Worm (Caenorhabditis elegans) whole organism, L2 larva: ENCODE data around the gene pqn-57.
A peak's percentile ranks its signal among the peaks of the same experiment; 100 is the strongest.
"Not testable (repeated sequence)": the region's sequence is repeated elsewhere in the genome, so short reads cannot be mapped to it uniquely, and the experiment has no call there.

Experiments
- C34F6.9 ChIP-seq: fragments of 150-350 bp; optimal IDR thresholded peaks from 2 replicates; lab custom pipeline; 2014; ENCODE audit warnings: missing biosample characterization, missing genetic modification characterization
- F13H6.1 ChIP-seq: sonication (generic microtip); optimal IDR thresholded peaks from 2 replicates; lab custom pipeline; 2016; ENCODE audit warnings: missing genetic modification characterization, missing compliant biosample characterization
- R02D3.7 ChIP-seq: fragments of 150-350 bp; optimal IDR thresholded peaks from 2 replicates; lab custom pipeline; 2014; ENCODE audit warnings: missing biosample characterization, missing genetic modification characterization
- Y55F3AM.14 ChIP-seq: fragments of 200-800 bp; sonication (Bioruptor generic); optimal IDR thresholded peaks from 2 replicates; lab custom pipeline; 2018; ENCODE audit warnings: mild to moderate bottlenecking, missing genetic modification characterization, missing compliant biosample characterization
- ZK546.5 ChIP-seq: sonication (generic microtip); optimal IDR thresholded peaks from 2 replicates; lab custom pipeline; 2017; ENCODE audit warnings: missing biosample characterization, missing genetic modification characterization
- alr-1 ChIP-seq: fragments of 150-350 bp; optimal IDR thresholded peaks from 2 replicates; lab custom pipeline; 2014; ENCODE audit warnings: missing biosample characterization, missing genetic modification characterization
- ama-1 ChIP-seq: fragments of 150-350 bp; optimal IDR thresholded peaks from 2 replicates; lab custom pipeline; 2018; ENCODE audit warnings: inconsistent platforms
- blmp-1 ChIP-seq: sonication (generic microtip); optimal IDR thresholded peaks from 2 replicates; lab custom pipeline; 2017; ENCODE audit warnings: missing genetic modification characterization, mild to moderate bottlenecking, missing compliant biosample characterization, antibody characterized with exemption, moderate library complexity; ENCODE audit not compliant: insufficient read depth
- ceh-16 ChIP-seq: fragments of 150-350 bp; optimal IDR thresholded peaks from 2 replicates; lab custom pipeline; 2014; ENCODE audit warnings: missing biosample characterization, missing genetic modification characterization
- crh-2 ChIP-seq: sonication (generic microtip); optimal IDR thresholded peaks from 2 replicates; lab custom pipeline; 2017; ENCODE audit warnings: missing biosample characterization, missing genetic modification characterization
- egl-27 ChIP-seq: sonication (generic microtip); optimal IDR thresholded peaks from 3 replicates; lab custom pipeline; 2017; ENCODE audit warnings: missing biosample characterization, missing genetic modification reagents, missing genetic modification characterization
- elt-1 ChIP-seq: fragments of 150-350 bp; optimal IDR thresholded peaks from 2 replicates; lab custom pipeline; 2014; ENCODE audit warnings: missing biosample characterization, missing genetic modification characterization
- elt-3 ChIP-seq: sonication (generic microtip); optimal IDR thresholded peaks from 2 replicates; lab custom pipeline; 2017; ENCODE audit warnings: missing biosample characterization, missing genetic modification characterization
- fos-1 ChIP-seq: fragments of 150-350 bp; optimal IDR thresholded peaks from 2 replicates; lab custom pipeline; 2014; ENCODE audit warnings: missing biosample characterization, missing genetic modification characterization
- gmeb-1 ChIP-seq: fragments of 150-350 bp; optimal IDR thresholded peaks from 2 replicates; lab custom pipeline; 2014; ENCODE audit warnings: missing biosample characterization, missing genetic modification characterization
- lin-11 ChIP-seq: fragments of 150-350 bp; sonication (generic microtip); optimal IDR thresholded peaks from 2 replicates; lab custom pipeline; 2014; ENCODE audit warnings: missing biosample characterization, missing genetic modification characterization, inconsistent platforms, mixed read lengths
- lin-13 ChIP-seq: fragments of 150-350 bp; optimal IDR thresholded peaks from 2 replicates; lab custom pipeline; 2014; ENCODE audit warnings: missing biosample characterization, missing genetic modification reagents, missing genetic modification characterization
- lsy-2 ChIP-seq, 2 experiments: fragments of 150-350 bp in 1 of 2; sonication (generic microtip) in 1 of 2; optimal IDR thresholded peaks; 2 replicates each; lab custom pipeline; 2014 to 2017; ENCODE audit warnings: missing biosample characterization in 2 of 2, missing genetic modification characterization in 2 of 2
- mab-5 ChIP-seq: fragments of 150-350 bp; optimal IDR thresholded peaks from 2 replicates; lab custom pipeline; 2014; ENCODE audit warnings: missing biosample characterization, missing genetic modification characterization
- mbf-1 ChIP-seq: sonication (generic microtip); optimal IDR thresholded peaks from 2 replicates; lab custom pipeline; 2017; ENCODE audit warnings: missing biosample characterization, missing genetic modification characterization
- mdl-1 ChIP-seq, 2 experiments: fragments of 150-350 bp in 1 of 2; sonication (generic microtip) in 1 of 2; optimal IDR thresholded peaks; 2 replicates each; lab custom pipeline; 2017; ENCODE audit warnings: missing biosample characterization in 2 of 2, missing genetic modification characterization in 2 of 2
- nhr-10 ChIP-seq: sonication (generic microtip); optimal IDR thresholded peaks from 2 replicates; lab custom pipeline; 2017; ENCODE audit warnings: missing biosample characterization, missing genetic modification characterization
- nhr-11 ChIP-seq: fragments of 150-350 bp; optimal IDR thresholded peaks from 2 replicates; lab custom pipeline; 2014; ENCODE audit warnings: missing biosample characterization, missing genetic modification characterization
- nhr-12 ChIP-seq: fragments of 150-350 bp; optimal IDR thresholded peaks from 2 replicates; lab custom pipeline; 2014; ENCODE audit warnings: missing biosample characterization, missing genetic modification characterization
- nhr-129 ChIP-seq: fragments of 150-350 bp; optimal IDR thresholded peaks from 2 replicates; lab custom pipeline; 2014; ENCODE audit warnings: missing biosample characterization, missing genetic modification characterization
- nhr-21 ChIP-seq: fragments of 150-350 bp; optimal IDR thresholded peaks from 2 replicates; lab custom pipeline; 2014; ENCODE audit warnings: missing biosample characterization, missing genetic modification characterization
- nhr-23 ChIP-seq: fragments of 150-350 bp; optimal IDR thresholded peaks from 2 replicates; lab custom pipeline; 2014; ENCODE audit warnings: missing biosample characterization, missing genetic modification reagents, missing genetic modification characterization
- nhr-237 ChIP-seq: fragments of 150-350 bp; optimal IDR thresholded peaks from 2 replicates; lab custom pipeline; 2014; ENCODE audit warnings: missing biosample characterization, missing genetic modification characterization
- nhr-6 ChIP-seq: fragments of 150-350 bp; optimal IDR thresholded peaks from 2 replicates; lab custom pipeline; 2014; ENCODE audit warnings: missing biosample characterization, missing genetic modification characterization
- nhr-77 ChIP-seq: fragments of 150-350 bp; optimal IDR thresholded peaks from 2 replicates; lab custom pipeline; 2014; ENCODE audit warnings: missing biosample characterization, missing genetic modification characterization
- peb-1 ChIP-seq: fragments of 150-350 bp; optimal IDR thresholded peaks from 2 replicates; lab custom pipeline; 2014; ENCODE audit warnings: missing biosample characterization, missing genetic modification characterization
- sem-4 ChIP-seq: fragments of 150-350 bp; optimal IDR thresholded peaks from 2 replicates; lab custom pipeline; 2014; ENCODE audit warnings: missing biosample characterization, missing genetic modification reagents, missing genetic modification characterization
- sma-9 ChIP-seq, 2 experiments: fragments of 150-350 bp in 1 of 2; sonication (generic microtip) in 1 of 2; optimal IDR thresholded peaks; 2 replicates each; lab custom pipeline; 2014 to 2016; ENCODE audit warnings: missing genetic modification characterization in 2 of 2, mild to moderate bottlenecking in 1 of 2, missing biosample characterization in 1 of 2, missing compliant biosample characterization in 1 of 2, missing genetic modification reagents in 1 of 2, moderate library complexity in 1 of 2
- snpc-4 ChIP-seq: fragments of 150-350 bp; optimal IDR thresholded peaks from 2 replicates; lab custom pipeline; 2014; ENCODE audit warnings: missing biosample characterization, missing genetic modification characterization
- unc-55 ChIP-seq: fragments of 150-350 bp; sonication (generic microtip); optimal IDR thresholded peaks from 3 replicates; lab custom pipeline; 2014; ENCODE audit warnings: missing biosample characterization, missing genetic modification reagents, missing genetic modification characterization
- unc-62 ChIP-seq: fragments of 150-350 bp; optimal IDR thresholded peaks from 2 replicates; lab custom pipeline; 2014; ENCODE audit warnings: missing biosample characterization, missing genetic modification reagents, missing genetic modification characterization
- ztf-1 ChIP-seq: fragments of 200-800 bp; sonication (Bioruptor generic); conservative IDR thresholded peaks from 2 replicates; pipeline ENCODE4 v1.3.6; 2022; ENCODE audit warnings: missing genetic modification characterization, missing compliant biosample characterization
- ztf-11 ChIP-seq: sonication (generic microtip); optimal IDR thresholded peaks from 2 replicates; lab custom pipeline; 2017; ENCODE audit warnings: missing biosample characterization, missing genetic modification characterization
- ztf-4 ChIP-seq: fragments of 150-350 bp; optimal IDR thresholded peaks from 2 replicates; lab custom pipeline; 2014; ENCODE audit warnings: missing biosample characterization, missing genetic modification characterization

pqn-57 gene

DNA sequence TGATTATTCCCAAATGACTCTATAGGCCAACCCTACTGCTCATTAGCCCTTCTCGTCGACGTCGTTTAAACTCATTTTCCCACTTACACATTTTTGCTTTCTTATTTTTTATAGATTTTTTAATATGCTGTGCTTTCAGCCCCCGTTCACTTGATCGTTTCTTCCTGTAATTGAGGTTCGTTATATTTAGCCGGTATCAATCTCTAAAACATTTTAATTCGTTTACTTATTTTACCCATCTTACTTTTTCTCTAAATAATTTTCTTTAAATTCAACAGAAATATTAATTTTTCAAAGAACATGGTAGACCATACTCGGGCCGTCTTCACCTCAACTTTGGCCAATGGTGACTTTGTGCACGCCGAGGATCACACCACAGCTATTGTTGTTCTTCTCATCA, 20.9 kb upstream of the pqn-57 start, which contains the start of gene F55E10.1:
F55E10.1 (plus strand) TSS at position 301 of the 400 bp plus-strand sequence.
- no peak for TF ChIP-seq mab-5
- TF ChIP-seq elt-1 (tag; lab: Kevin White, UChicago): no peak
- no peak for TF ChIP-seq nhr-6 (tag; lab: Kevin White, UChicago)
- no peak for TF ChIP-seq fos-1
- TF ChIP-seq F13H6.1: no peak
- no peak for TF ChIP-seq snpc-4
- TF ChIP-seq R02D3.7 (tag; lab: Kevin White, UChicago): no peak
- TF ChIP-seq lin-11 (tag; lab: Kevin White, UChicago): no peak
- TF ChIP-seq unc-55 (GFP tag; lab: Kevin White, UChicago): no peak
- TF ChIP-seq nhr-12: no peak

ce11 chrX:8340393-8340792, 19.6 kb upstream of the pqn-57 start, which contains the start of gene F55E10.2:
F55E10.2 (plus strand) TSS chrX:8340693.
- TF ChIP-seq elt-3: no peak
- no peak for TF ChIP-seq crh-2 (tag; lab: Kevin White, UChicago)
- no peak for TF ChIP-seq alr-1 (tag; lab: Kevin White, UChicago)
- TF ChIP-seq ZK546.5 (tag; lab: Kevin White, UChicago): no peak
- TF ChIP-seq nhr-10 (tag; lab: Kevin White, UChicago): no peak
- TF ChIP-seq nhr-129 (tag; lab: Kevin White, UChicago): no peak
- no peak for TF ChIP-seq Y55F3AM.14
- no peak for TF ChIP-seq elt-1 (tag; lab: Kevin White, UChicago)
- TF ChIP-seq, all 48 proteins: peak for 0

DNA sequence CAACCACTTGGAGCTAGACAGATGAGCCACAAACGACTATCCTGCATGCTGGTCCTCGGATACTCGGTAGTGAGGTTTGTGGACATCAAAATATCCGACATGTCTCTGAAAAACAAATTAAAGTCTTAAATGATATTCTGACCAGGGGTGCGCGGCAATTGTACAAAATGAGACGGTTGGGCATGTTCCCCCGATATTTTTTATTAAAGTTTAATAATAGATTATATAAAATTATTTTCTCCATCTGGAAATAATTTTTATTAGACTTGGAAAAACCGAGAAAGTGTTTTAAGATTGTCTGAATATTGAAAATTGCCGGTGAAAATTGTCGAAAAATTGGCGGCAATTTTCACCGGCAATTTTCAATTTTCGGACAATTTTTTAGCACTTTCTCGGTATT, 7.0 kb upstream of the pqn-57 start, which contains the start of gene F55E10.4:
F55E10.4 (minus strand) TSS at position 101 of the 400 bp plus-strand sequence.
- no peak for TF ChIP-seq lsy-2 (tag; optimal IDR thresholded peaks at IDR 0.05; lab: Kevin White, UChicago)

- no peak for TF ChIP-seq nhr-237
- TF ChIP-seq peb-1 (tag; lab: Kevin White, UChicago): no peak
- no peak for TF ChIP-seq C34F6.9 (tag; lab: Kevin White, UChicago)
- no peak for TF ChIP-seq sma-9 (GFP tag; optimal IDR thresholded peaks at IDR 0.05; lab: Kevin White, UChicago)
- no peak for TF ChIP-seq sma-9 (tag; optimal IDR thresholded peaks at IDR 0.05; lab: Kevin White, UChicago)
- no peak for TF ChIP-seq ztf-4 (tag; lab: Kevin White, UChicago)
- no peak for TF ChIP-seq ceh-16 (tag; lab: Kevin White, UChicago)
- TF ChIP-seq nhr-11 (tag; lab: Kevin White, UChicago): no peak
- TF ChIP-seq mbf-1 (tag; lab: Kevin White, UChicago): no peak
- TF ChIP-seq nhr-77 (tag; lab: Kevin White, UChicago): no peak
- TF ChIP-seq sem-4 (tag; lab: Kevin White, UChicago): no peak
- TF ChIP-seq unc-55 (GFP tag; lab: Kevin White, UChicago): no peak
- TF ChIP-seq nhr-23: no peak
- TF ChIP-seq Y55F3AM.14: no peak
- no peak for TF ChIP-seq ama-1 (lab: Kevin White, UChicago)
- TF ChIP-seq snpc-4: no peak
- no peak for TF ChIP-seq F13H6.1
These were observed 5.6 kb upstream of the pqn-57 start, which contains the start of gene R09F10.8 for ce11 chrX:8326394-8326793. R09F10.8 (minus strand) TSS chrX:8326451.

ce11 chrX:8323371-8323770, 2.6 kb upstream of the pqn-57 start, which contains the start of gene R09F10.1:
R09F10.1 (plus strand) TSS chrX:8323592.
- TF ChIP-seq fos-1: peak; percentile 51
- TF ChIP-seq nhr-237: no peak

DNA sequence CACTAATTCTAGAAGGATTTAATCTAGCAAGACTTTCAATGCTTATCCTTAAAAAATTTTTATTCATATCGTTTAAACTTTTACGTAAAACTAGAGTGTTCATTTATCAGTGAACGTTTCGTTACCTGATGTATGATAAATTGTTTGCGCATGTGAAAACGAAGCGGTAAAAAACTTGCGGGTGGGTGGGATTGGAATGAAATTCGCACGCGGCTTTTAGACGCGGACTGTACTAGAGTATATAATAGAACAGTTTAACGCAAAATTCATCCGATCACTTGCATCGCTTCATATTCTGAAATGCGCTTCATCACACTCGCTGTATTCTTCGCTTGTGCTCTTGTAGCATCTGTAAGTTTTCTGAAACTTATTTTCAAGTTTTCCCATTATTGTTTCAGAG, 1.0 kb upstream of the pqn-57 start, which contains the start of gene abu-9:
abu-9 (plus strand) TSS at position 301 of the 400 bp plus-strand sequence.
- TF ChIP-seq sma-9 (GFP tag; optimal IDR thresholded peaks at IDR 0.05; lab: Kevin White, UChicago); sma-9 (tag; optimal IDR thresholded peaks at IDR 0.05; lab: Kevin White, UChicago); nhr-6 (tag; lab: Kevin White, UChicago); unc-55 (GFP tag; lab: Kevin White, UChicago): not testable (repeated sequence)

DNA sequence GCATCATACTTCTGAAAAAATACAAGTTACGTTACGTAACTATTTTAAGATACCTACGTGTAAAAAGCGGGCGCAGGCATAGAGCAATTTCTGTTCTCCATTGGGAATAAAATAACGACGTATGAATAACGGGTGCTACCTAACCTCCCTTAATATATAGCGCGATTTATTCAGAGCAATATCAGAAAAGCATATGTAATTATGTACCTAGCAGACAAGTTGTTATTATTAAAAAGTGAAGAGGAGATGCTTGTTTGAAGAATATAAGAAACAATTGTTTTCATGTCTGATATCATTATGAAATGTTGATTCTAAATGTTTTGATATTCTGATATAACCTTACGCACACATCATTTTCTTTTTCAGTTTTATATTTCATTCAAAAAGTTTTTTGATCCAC, 1.8 kb downstream of the pqn-57 start, which contains the start of gene srh-11:
srh-11 (minus strand) TSS at position 101 of the 400 bp plus-strand sequence.
- TF ChIP-seq unc-62 (GFP tag; lab: Kevin White, UChicago): no peak
- TF ChIP-seq ztf-1 (GFP tag; lab: Robert Waterston, UW): no peak
- no peak for TF ChIP-seq nhr-6 (tag; lab: Kevin White, UChicago)
- no peak for TF ChIP-seq egl-27 (tag; lab: Kevin White, UChicago)
- no peak for TF ChIP-seq sma-9 (GFP tag; optimal IDR thresholded peaks at IDR 0.05; lab: Kevin White, UChicago)
- no peak for TF ChIP-seq sma-9 (tag; optimal IDR thresholded peaks at IDR 0.05; lab: Kevin White, UChicago)
- TF ChIP-seq sem-4 (tag; lab: Kevin White, UChicago): no peak
- TF ChIP-seq ceh-16 (tag; lab: Kevin White, UChicago): no peak
- no peak for TF ChIP-seq ztf-11 (tag; lab: Kevin White, UChicago)
- TF ChIP-seq nhr-10 (tag; lab: Kevin White, UChicago): no peak
- no peak for TF ChIP-seq F13H6.1
- TF ChIP-seq elt-1 (tag; lab: Kevin White, UChicago): no peak
- TF ChIP-seq blmp-1 (tag; lab: Kevin White, UChicago): no peak
- no peak for TF ChIP-seq nhr-12
- no peak for TF ChIP-seq mdl-1 (tag; optimal IDR thresholded peaks at IDR 0.05; lab: Kevin White, UChicago)
- TF ChIP-seq R02D3.7 (tag; lab: Kevin White, UChicago): no peak
- TF ChIP-seq lsy-2 (tag; optimal IDR thresholded peaks at IDR 0.05; lab: Kevin White, UChicago): no peak
- no peak for TF ChIP-seq gmeb-1 (tag; lab: Kevin White, UChicago)
- no peak for TF ChIP-seq ama-1 (lab: Kevin White, UChicago)
- TF ChIP-seq lin-13 (GFP tag; lab: Kevin White, UChicago): no peak
- TF ChIP-seq nhr-21: no peak
